Worm (Caenorhabditis elegans): ENCODE results near the gene bcc-1.

The bcc-1 gene

DNA sequence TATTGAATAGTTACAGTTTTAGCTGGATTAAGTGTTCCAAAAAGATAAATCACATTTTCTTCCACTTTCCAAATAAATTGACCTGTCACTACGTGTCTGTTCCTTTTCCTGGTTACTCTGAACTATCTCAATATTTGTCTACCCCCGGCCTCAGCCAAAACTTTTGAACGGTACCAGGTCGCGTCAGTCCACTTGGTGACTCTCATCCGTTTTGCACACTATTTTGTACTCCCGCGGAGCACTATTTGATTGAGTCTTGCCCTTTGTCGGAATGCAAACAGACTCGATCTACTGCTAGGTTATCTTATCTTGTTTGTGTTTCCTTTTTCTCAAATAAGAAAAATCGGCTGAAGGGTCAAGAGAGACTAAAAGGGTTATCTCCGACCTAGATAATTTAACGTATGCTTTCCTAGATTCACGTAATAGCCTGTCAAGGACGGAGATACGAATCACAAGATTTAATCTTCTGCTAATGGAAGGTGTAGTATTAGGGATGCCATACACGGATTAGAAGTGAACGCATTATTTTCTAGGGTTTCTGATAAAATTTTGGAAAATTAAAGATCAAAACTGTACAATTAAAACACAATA is 27.7 kb upstream of the bcc-1 start:
- TF ChIP-seq daf-19 (GFP tag; conservative IDR thresholded peaks at IDR 0.05) (no peak), nhr-28 (tag; optimal IDR thresholded peaks at IDR 0.05) (peak; percentile 17), zip-11 (GFP tag; IDR thresholded peaks at IDR 0.05) (no peak), snpc-1.2 (GFP tag; IDR thresholded peaks at IDR 0.05) (no peak)

DNA sequence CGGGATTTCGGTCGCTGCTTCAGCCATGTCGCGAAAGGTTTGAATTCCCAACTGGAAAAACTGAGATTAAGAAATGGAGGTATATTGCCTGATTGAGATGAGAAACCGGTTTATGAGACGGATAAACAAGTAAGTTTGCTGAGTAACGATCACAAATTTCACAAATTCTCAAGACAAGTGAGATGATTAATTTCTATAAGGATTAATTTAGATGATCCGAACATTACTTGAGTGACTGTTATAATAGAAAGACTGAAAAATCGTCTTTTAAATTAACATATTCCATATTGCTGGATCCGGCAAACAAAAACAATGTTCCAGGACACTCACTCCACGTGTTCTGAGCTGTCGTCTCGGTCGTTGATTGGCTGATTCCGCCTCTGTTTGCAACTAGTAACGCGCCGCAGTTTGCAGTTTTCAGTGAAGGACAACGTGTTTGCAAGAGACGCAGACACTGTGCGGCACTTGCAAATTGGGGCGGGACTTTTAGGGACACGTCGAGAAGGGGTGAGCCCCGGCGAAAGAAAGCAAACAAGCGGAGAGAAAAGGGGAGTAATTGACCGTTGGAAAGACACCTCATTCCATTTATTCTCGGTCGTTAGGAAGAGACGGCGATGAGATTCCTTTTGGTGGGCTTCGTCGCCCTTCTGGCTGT is 26.6 kb upstream of the bcc-1 start, which contains the start of the genes imp-2 and enpl-1:
TSS of gene imp-2 (minus strand) at position 51 of the 655 bp plus-strand sequence.
TSS of gene enpl-1 (plus strand) at position 462 of the 655 bp plus-strand sequence.
- TF ChIP-seq daf-12 (tag; optimal IDR thresholded peaks at IDR 0.05) (no peak), F37D6.2 (tag; optimal IDR thresholded peaks at IDR 0.05) (peak; percentile 63), dmd-8 (GFP tag; IDR thresholded peaks at IDR 0.05) (0 out of 2 replicates have a peak, but pooled peaks have one; percentile 53), hlh-11 (tag; optimal IDR thresholded peaks at IDR 0.05) (peak; percentile 96), egl-43 (GFP tag; IDR thresholded peaks at IDR 0.05) (peak; percentile 86), R02D3.7 (tag; optimal IDR thresholded peaks at IDR 0.05) (no peak), ceh-32 (tag; optimal IDR thresholded peaks at IDR 0.05; ENCODE audit: poor library complexity) (no peak), nhr-237 (tag; optimal IDR thresholded peaks at IDR 0.05) (no peak), Y105C5A.15 (GFP tag; IDR thresholded peaks at IDR 0.05) (no peak), ztf-11 (tag; optimal IDR thresholded peaks at IDR 0.05) (no peak), zfp-2 (tag; optimal IDR thresholded peaks at IDR 0.05) (peak; percentile 16), aly-2 (tag; optimal IDR thresholded peaks at IDR 0.05) (no peak), daf-16 (GFP tag; optimal IDR thresholded peaks at IDR 0.05) (peak in 1 of 2 experiments; percentile 74), daf-16 (tag; optimal IDR thresholded peaks at IDR 0.05) (peak; percentile 72), zip-11 (GFP tag; IDR thresholded peaks at IDR 0.05) (no peak), nhr-41 (GFP tag; IDR thresholded peaks at IDR 0.05) (no peak), daf-19 (GFP tag; conservative IDR thresholded peaks at IDR 0.05) (no peak), php-3 (GFP tag; IDR thresholded peaks at IDR 0.05) (peak; percentile 69; the same call in 1 of the 2 replicates), ctbp-1 (GFP tag; IDR thresholded peaks at IDR 0.05) (peak; percentile 82), snpc-4 (tag; optimal IDR thresholded peaks at IDR 0.05) (no peak), nhr-48 (tag; optimal IDR thresholded peaks at IDR 0.05) (peak; percentile 62), madf-9 (GFP tag; conservative IDR thresholded peaks at IDR 0.05) (0 out of 2 replicates have a peak, but pooled peaks have one; percentile 9), zag-1 (tag; optimal IDR thresholded peaks at IDR 0.05) (peak; percentile 68), mes-2 (tag; optimal IDR thresholded peaks at IDR 0.05; ENCODE audit: poor library complexity, severe bottlenecking) (peak; percentile 83), dmd-9 (GFP tag; IDR thresholded peaks at IDR 0.05) (peak; percentile 55; the same call in 1 of the 2 replicates), nhr-42 (GFP tag; IDR thresholded peaks at IDR 0.05) (peak; percentile 58; the same call in 1 of the 2 replicates), F44E2.7 (GFP tag; IDR thresholded peaks at IDR 0.05) (no peak), rbr-2 (tag; optimal IDR thresholded peaks at IDR 0.05) (peak; percentile 90), dve-1 (tag; optimal IDR thresholded peaks at IDR 0.05; ENCODE audit: insufficient read depth) (peak; percentile 93), zip-2 (tag; optimal IDR thresholded peaks at IDR 0.05) (peak; percentile 43), madf-5 (GFP tag; IDR thresholded peaks at IDR 0.05) (no peak), spr-1 (tag; optimal IDR thresholded peaks at IDR 0.05) (peak; percentile 59), saeg-2 (GFP tag; IDR thresholded peaks at IDR 0.05) (peak; percentile 78), skn-1 (tag; optimal IDR thresholded peaks at IDR 0.05) (no peak), F10B5.3 (tag; optimal IDR thresholded peaks at IDR 0.05) (peak; percentile 69), lir-3 (tag; optimal IDR thresholded peaks at IDR 0.05) (peak; percentile 2), nhr-10 (tag; optimal IDR thresholded peaks at IDR 0.05) (peak; percentile 30), ceh-44 (GFP tag; IDR thresholded peaks at IDR 0.05) (no peak), snpc-1.2 (GFP tag; IDR thresholded peaks at IDR 0.05) (no peak), aha-1 (tag) (peak; percentile 87), nhr-28 (tag; optimal IDR thresholded peaks at IDR 0.05) (peak; percentile 73), nhr-6 (tag; optimal IDR thresholded peaks at IDR 0.05) (peak; percentile 83), ZK337.2 (GFP tag; IDR thresholded peaks at IDR 0.05) (no peak), D1046.2 (GFP tag; IDR thresholded peaks at IDR 0.05) (no peak), attf-4 (tag; optimal IDR thresholded peaks at IDR 0.05) (no peak), gei-8 (GFP tag; optimal IDR thresholded peaks at IDR 0.05) (peak; percentile 76), spr-3 (GFP tag; optimal IDR thresholded peaks at IDR 0.05) (peak; percentile 11), lin-38 (GFP tag; IDR thresholded peaks at IDR 0.05) (peak; percentile 80)
